Worm (Caenorhabditis elegans) whole organism, L4 larva: ENCODE measurements around the gene aqp-12.

Experiments used
- F49E8.2 ChIP-seq: sonication (generic microtip); optimal IDR thresholded peaks from 2 replicates; lab custom pipeline; 2016; ENCODE audit warnings: missing compliant biosample characterization, mild to moderate bottlenecking, missing genetic modification characterization, borderline replicate concordance
- ama-1 ChIP-seq: fragments of 150-350 bp; optimal IDR thresholded peaks from 2 replicates; lab custom pipeline; 2014; ENCODE audit warnings: inconsistent platforms, mixed read lengths
- ceh-28 ChIP-seq: fragments of 150-350 bp; optimal IDR thresholded peaks from 2 replicates; lab custom pipeline; 2014; ENCODE audit warnings: missing biosample characterization, missing genetic modification reagents, missing genetic modification characterization
- cey-2 ChIP-seq: sonication (generic microtip); optimal IDR thresholded peaks from 3 replicates; lab custom pipeline; 2017; ENCODE audit warnings: missing genetic modification characterization, mild to moderate bottlenecking, missing compliant biosample characterization, antibody characterized with exemption, borderline replicate concordance; ENCODE audit not compliant: insufficient read depth
- lim-7 ChIP-seq: fragments of 200-800 bp; sonication (Bioruptor generic); IDR thresholded peaks from 2 replicates; pipeline ENCODE4 v1.3.6; 2022; ENCODE audit warnings: missing genetic modification characterization, missing compliant biosample characterization
- lin-15B ChIP-seq: fragments of 150-350 bp; sonication (generic microtip); optimal IDR thresholded peaks from 3 replicates; lab custom pipeline; 2014; ENCODE audit warnings: missing biosample characterization, missing genetic modification characterization
- nhr-6 ChIP-seq: fragments of 150-350 bp; optimal IDR thresholded peaks from 2 replicates; lab custom pipeline; 2014; ENCODE audit warnings: missing biosample characterization, missing genetic modification characterization
- snpc-4 ChIP-seq: fragments of 150-350 bp; optimal IDR thresholded peaks from 2 replicates; lab custom pipeline; 2014; ENCODE audit warnings: missing biosample characterization, missing genetic modification characterization
- unc-39 ChIP-seq: sonication (generic microtip); optimal IDR thresholded peaks from 2 replicates; lab custom pipeline; 2017; ENCODE audit warnings: missing biosample characterization, missing genetic modification characterization
- unc-62 ChIP-seq, 3 experiments: fragments of 150-350 bp in 1 of 3; sonication (generic microtip); optimal IDR thresholded peaks in 2 of 3; peaks in 1 of 3; 1 replicate in 1 of 3; 2 replicates in 2 of 3; lab custom pipeline; 2014 to 2017; ENCODE audit warnings: missing biosample characterization in 3 of 3, missing genetic modification characterization in 3 of 3, missing genetic modification reagents in 3 of 3, missing genotype in 1 of 3
- vab-7 ChIP-seq: fragments of 200-800 bp; sonication (Bioruptor generic); IDR thresholded peaks from 2 replicates; pipeline ENCODE4 v1.3.6; 2022; ENCODE audit warnings: missing genetic modification reagents, missing genetic modification characterization, missing compliant biosample characterization
- zip-11 ChIP-seq: fragments of 200-800 bp; sonication (Bioruptor generic); IDR thresholded peaks from 2 replicates; pipeline ENCODE4 v1.3.6; 2022; ENCODE audit warnings: missing genetic modification characterization, missing compliant biosample characterization

DNA sequence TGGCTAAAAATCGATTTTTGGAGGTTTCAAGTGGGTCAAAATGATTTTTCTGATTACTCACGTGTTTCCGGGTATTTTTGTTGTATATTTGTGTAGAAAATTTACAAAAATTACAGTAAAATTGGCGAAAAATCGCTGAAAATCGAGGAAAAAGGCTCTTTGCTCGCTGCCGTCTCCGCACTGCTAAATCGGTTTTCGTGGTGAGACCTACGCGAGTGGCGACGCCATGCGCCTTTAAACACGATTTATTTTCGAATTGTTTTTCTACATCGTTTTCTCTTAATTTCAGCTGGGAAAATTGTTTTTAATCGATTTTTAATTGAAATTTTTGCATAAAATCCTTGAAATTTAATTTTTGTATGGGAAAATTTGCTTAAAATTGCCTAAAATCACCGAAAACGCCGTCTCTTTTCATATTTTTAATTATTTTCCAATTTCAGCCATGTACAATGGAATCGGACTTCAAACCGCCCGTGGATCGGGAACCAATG is 21.9 kb downstream of the aqp-12 start, which contains the start of the genes pqn-87 and rsr-2:
- TF ChIP-seq nhr-6 (tag; lab: Kevin White, UChicago): no peak
- TF ChIP-seq ceh-28 (tag; lab: Kevin White, UChicago): no peak
- no peak for TF ChIP-seq vab-7 (GFP tag; lab: Robert Waterston, UW)
- no peak for TF ChIP-seq unc-39
- no peak for TF ChIP-seq snpc-4 (tag; lab: Kevin White, UChicago)
- no peak for TF ChIP-seq cey-2 (tag; lab: Kevin White, UChicago)
- TF ChIP-seq zip-11 (GFP tag; lab: Robert Waterston, UW): no peak
- TF ChIP-seq lin-15B: no peak
- no peak for TF ChIP-seq F49E8.2
- TF ChIP-seq unc-62 (GFP tag; optimal IDR thresholded peaks at IDR 0.05 in 1 of 2; lab: Kevin White, UChicago): no peak
- TF ChIP-seq unc-62 (tag; optimal IDR thresholded peaks at IDR 0.05; lab: Kevin White, UChicago): no peak
- no peak for TF ChIP-seq lim-7 (GFP tag; lab: Robert Waterston, UW)
- no peak for TF ChIP-seq ama-1 (lab: Kevin White, UChicago)
